Worm (Caenorhabditis elegans): Measurements from ENCODE around the gene flp-23.

The flp-23 gene

ce11 chrIII:8650235-8650817 is at the start of gene flp-23:
flp-23 (plus strand) TSS chrIII:8650767.
- TF ChIP-seq C38D4.7 (GFP tag; optimal IDR thresholded peaks at IDR 0.05) (peak; percentile 54), pha-4 (tag; optimal IDR thresholded peaks at IDR 0.05) (no peak), unc-86 (tag; optimal IDR thresholded peaks at IDR 0.05) (peak; percentile 63), ets-4 (tag; optimal IDR thresholded peaks at IDR 0.05) (peak; percentile 6), pros-1 (tag; optimal IDR thresholded peaks at IDR 0.05) (no peak), ahr-1 (tag; optimal IDR thresholded peaks at IDR 0.05) (no peak), ztf-16 (tag; optimal IDR thresholded peaks at IDR 0.05) (peak; percentile 53), ceh-30 (tag; optimal IDR thresholded peaks at IDR 0.05) (no peak), fax-1 (tag; optimal IDR thresholded peaks at IDR 0.05) (peak; percentile 60), odd-2 (tag; optimal IDR thresholded peaks at IDR 0.05) (no peak), ceh-6 (GFP tag; optimal IDR thresholded peaks at IDR 0.05) (peak; percentile 59), C08G9.2 (tag; optimal IDR thresholded peaks at IDR 0.05) (peak; percentile 39), hlh-6 (tag; optimal IDR thresholded peaks at IDR 0.05) (peak; percentile 60), unc-42 (tag; optimal IDR thresholded peaks at IDR 0.05) (no peak), hlh-8 (tag; optimal IDR thresholded peaks at IDR 0.05) (no peak), ama-1 (optimal IDR thresholded peaks at IDR 0.05) (no peak), fkh-6 (tag; optimal IDR thresholded peaks at IDR 0.05) (peak; percentile 68), hlh-13 (GFP tag; optimal IDR thresholded peaks at IDR 0.05) (no peak), gmeb-2 (tag; optimal IDR thresholded peaks at IDR 0.05) (peak; percentile 78), Y22D7AL.16 (tag; optimal IDR thresholded peaks at IDR 0.05) (peak; percentile 27), K02D7.2 (tag; optimal IDR thresholded peaks at IDR 0.05) (peak; percentile 42), ceh-2 (tag; optimal IDR thresholded peaks at IDR 0.05) (peak; percentile 41), eyg-1 (tag; optimal IDR thresholded peaks at IDR 0.05) (peak; percentile 54), T23F11.4 (GFP tag; optimal IDR thresholded peaks at IDR 0.05) (peak; percentile 51), fkh-10 (GFP tag; optimal IDR thresholded peaks at IDR 0.05) (no peak), ref-2 (tag; optimal IDR thresholded peaks at IDR 0.05) (peak; percentile 58), sox-4 (tag; optimal IDR thresholded peaks at IDR 0.05) (peak; percentile 66), pax-1 (tag; optimal IDR thresholded peaks at IDR 0.05) (no peak), ceh-48 (tag; optimal IDR thresholded peaks at IDR 0.05) (peak; percentile 60), hlh-15 (tag; optimal IDR thresholded peaks at IDR 0.05) (peak; percentile 29), ceh-22 (tag; optimal IDR thresholded peaks at IDR 0.05) (no peak), unc-55 (GFP tag; optimal IDR thresholded peaks at IDR 0.05) (no peak), lin-11 (tag; optimal IDR thresholded peaks at IDR 0.05) (peak; percentile 66), ceh-34 (tag; optimal IDR thresholded peaks at IDR 0.05) (peak; percentile 65), nfya-1 (tag; optimal IDR thresholded peaks at IDR 0.05) (peak; percentile 55), zip-5 (tag; optimal IDR thresholded peaks at IDR 0.05) (peak; percentile 53), tbx-2 (tag; optimal IDR thresholded peaks at IDR 0.05) (peak; percentile 70), pqm-1 (tag; optimal IDR thresholded peaks at IDR 0.05) (peak; percentile 17), ceh-14 (tag; optimal IDR thresholded peaks at IDR 0.05) (peak; percentile 41), pag-3 (tag; optimal IDR thresholded peaks at IDR 0.05; ENCODE audit: borderline replicate concordance) (no peak), ceh-31 (tag; optimal IDR thresholded peaks at IDR 0.05) (peak; percentile 57), pha-2 (tag; optimal IDR thresholded peaks at IDR 0.05) (peak; percentile 74), lim-6 (tag; optimal IDR thresholded peaks at IDR 0.05) (no peak), sdc-2 (tag; optimal IDR thresholded peaks at IDR 0.05) (peak; percentile 53), elt-2 (tag; optimal IDR thresholded peaks at IDR 0.05) (peak; percentile 63), ttx-3 (tag; optimal IDR thresholded peaks at IDR 0.05) (peak; percentile 57), K09A11.1 (tag; optimal IDR thresholded peaks at IDR 0.05; ENCODE audit: insufficient read depth) (peak; percentile 56), rnt-1 (tag; optimal IDR thresholded peaks at IDR 0.05) (peak; percentile 33), nhr-232 (tag; optimal IDR thresholded peaks at IDR 0.05) (peak; percentile 69), mec-3 (tag; optimal IDR thresholded peaks at IDR 0.05; ENCODE audit: borderline replicate concordance) (no peak), dve-1 (tag; optimal IDR thresholded peaks at IDR 0.05) (peak; percentile 62), pat-9 (tag; optimal IDR thresholded peaks at IDR 0.05) (peak; percentile 44), syd-9 (tag; optimal IDR thresholded peaks at IDR 0.05) (peak; percentile 6)

Measured in whole organism, late embryonic.